Fruit fly (Drosophila melanogaster) whole organism, larva: Measurements from ENCODE around the gene Xe7.

Source experiments
- noc ChIP-seq: fragments of 200-800 bp; sonication (Bioruptor generic); optimal IDR thresholded peaks from 3 replicates; lab custom pipeline; 2019; ENCODE audit warnings: missing biosample characterization, mild to moderate bottlenecking, missing genetic modification characterization, moderate library complexity

Xe7 gene

DNA sequence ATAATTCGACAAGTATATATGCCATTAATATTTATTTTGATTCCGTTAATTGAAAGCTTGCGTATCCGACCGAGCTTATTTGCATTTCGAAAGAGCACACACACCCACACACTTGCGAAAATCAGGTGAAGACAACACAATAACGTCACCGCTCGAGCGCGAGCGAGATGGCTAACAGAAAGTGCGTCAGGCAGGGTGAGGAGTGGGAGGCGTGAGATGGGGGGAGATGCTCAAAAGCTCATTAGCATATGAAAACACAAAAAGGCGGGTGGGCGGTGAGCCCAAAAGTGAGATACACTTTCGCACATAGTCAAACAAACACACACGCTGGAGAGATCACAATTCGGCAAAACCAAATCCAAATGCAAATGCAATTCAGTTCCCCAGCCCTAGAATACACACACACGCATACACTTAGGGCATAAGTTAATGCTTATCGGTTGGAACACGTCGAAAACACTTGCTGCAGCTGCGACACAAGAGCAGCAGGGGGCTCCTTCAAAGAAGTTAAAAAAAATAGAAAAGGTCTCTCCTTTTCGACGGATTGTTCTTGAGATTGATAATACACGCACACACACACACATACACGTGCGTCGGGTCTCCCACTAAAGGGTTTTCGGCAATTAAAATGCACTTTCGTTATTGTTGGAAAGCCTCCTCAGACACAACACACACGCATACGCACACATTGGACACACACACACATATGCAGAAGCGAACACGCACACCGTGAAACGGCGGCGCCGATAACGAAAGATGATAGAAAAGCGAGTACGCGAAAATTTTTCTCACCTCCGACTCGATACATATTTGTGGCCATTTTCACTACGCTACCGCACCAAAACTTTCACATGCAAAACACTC is 21.2 kb downstream of the Xe7 start:
- peak; percentile 24 for TF ChIP-seq noc (tag; lab: Kevin White, UChicago)

dm6 chr3R:5643421-5643820 is 25.7 kb downstream of the Xe7 start:
- TF ChIP-seq noc (tag; lab: Kevin White, UChicago), result no peak

DNA sequence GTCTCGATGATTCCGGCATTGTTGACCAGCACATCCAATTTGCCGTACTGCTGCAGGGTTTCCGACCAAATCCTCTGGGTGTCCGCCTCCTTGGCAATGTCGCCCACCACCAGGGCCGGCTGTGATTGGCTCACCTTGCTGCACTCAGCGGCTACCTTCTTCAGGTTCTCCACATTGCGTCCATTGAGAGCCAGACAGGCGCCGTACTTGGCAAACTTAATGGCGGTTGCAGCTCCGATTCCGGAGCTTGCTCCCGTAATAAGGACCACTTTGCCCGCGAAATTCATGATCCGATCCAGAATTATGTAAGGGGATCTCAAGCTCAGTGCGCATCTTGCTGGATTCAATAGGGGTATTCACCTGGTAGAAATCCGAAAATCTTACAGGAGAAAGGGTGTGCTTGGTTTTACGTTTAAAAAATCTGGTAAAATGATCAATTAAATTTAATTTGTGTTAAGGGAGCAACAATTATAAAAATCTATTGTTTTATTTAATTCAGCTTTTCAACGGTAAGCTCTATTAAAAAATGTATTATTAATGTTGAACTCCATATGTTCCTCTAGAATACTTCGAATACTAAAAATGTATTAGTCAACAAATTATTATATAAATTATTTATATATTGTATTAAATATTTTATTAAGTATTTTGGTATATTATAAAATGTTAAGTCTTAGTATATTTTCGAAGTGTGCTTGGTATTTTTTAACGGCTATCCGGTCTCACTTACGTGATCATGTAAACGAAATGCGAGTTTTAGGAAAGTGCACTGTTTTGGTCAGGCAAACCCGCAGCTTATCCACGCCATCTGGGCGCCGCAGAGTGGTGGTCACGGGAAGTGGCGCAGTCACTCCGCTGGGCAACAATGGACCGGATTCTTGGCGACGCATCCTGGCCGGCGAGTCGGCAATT is 32.4 kb downstream of the Xe7 start, which contains the start of the genes CG31548 and CG12170:
Gene CG31548 (minus strand): TSS at position 334 of the 912 bp plus-strand sequence.
Gene CG12170 (plus strand): TSS at position 716 of the 912 bp plus-strand sequence.
- peak; percentile 7 for TF ChIP-seq noc (tag; lab: Kevin White, UChicago)

- no peak for TF ChIP-seq noc (tag; lab: Kevin White, UChicago)
Measured at dm6 chr3R:5635524-5635923, 33.6 kb downstream of the Xe7 start, which contains the start of gene CG31546. CG31546 (minus strand) TSS chr3R:5635624.

DNA sequence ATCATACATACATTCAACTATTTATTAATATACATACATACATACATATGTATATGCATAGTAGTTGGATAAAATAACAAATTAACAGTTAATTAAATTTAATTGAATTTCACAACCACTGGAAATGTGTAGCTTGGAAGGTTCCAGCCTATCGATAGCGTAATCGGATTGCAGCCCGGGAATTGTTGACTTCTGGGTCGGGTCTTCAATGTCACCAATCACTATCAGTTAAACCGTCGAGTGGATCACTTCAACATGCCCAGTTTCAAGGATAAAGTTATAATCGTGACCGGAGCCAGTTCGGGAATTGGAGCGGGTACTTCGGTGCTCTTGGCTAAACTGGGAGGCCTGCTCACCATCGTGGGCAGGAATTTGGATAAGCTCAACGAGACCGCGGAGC is 35.7 kb downstream of the Xe7 start, which contains the start of gene CG12171:
Gene CG12171 (plus strand): TSS at position 191 of the 400 bp plus-strand sequence.
- TF ChIP-seq noc (tag; lab: Kevin White, UChicago), result peak; percentile 18

dm6 chr3R:5632182-5632581 is 37.0 kb downstream of the Xe7 start, which contains the start of gene CG31549:
CG31549 (plus strand) TSS chr3R:5632192.
- no peak for TF ChIP-seq noc (tag; lab: Kevin White, UChicago)

- no peak for TF ChIP-seq noc (tag; lab: Kevin White, UChicago)
Measured at dm6 chr3R:5627552-5627951, 41.6 kb downstream of the Xe7 start, which contains the start of gene CG31551. CG31551 (plus strand) TSS chr3R:5627852.

DNA sequence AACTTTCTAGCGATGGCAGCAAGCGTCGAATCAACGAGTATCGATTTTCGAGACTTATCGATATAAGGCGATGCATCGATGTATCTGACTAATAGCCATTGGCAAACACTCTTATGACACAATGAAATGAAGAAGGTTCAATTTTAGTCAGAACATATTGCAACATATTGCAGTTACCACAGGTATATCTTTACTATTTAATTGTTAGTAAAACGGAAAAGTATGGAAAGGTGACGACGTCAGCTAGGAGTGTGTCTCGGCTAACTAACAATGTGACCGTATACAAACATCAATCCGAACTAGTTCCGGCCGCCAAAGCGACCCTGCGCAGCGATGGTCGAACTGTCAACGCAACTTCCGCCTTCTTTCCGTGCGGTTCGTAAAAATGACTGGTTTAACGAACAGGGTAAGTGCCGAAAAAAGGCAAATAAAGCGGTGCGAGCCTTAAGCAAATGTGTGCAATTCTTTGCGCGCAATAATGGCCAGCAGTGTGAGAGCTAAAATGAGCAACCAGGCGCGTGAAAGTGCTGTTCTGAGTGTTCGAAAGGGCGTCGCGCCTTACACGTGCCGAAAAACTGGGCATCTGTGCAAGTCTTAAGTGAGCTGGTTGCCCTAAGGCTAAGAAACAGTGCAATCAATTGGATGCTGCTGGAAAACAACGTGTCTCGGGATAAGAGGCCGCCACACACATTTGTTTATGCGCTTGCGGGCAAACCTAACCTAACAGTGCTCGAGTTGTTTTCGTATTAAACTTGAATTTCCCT is 44.8 kb downstream of the Xe7 start, which contains the start of the genes Dph4, Spec2 and RpL13A:
Gene Dph4 (minus strand): TSS at position 11 of the 764 bp plus-strand sequence.
Gene Spec2 (minus strand): TSS at position 11 of the 764 bp plus-strand sequence.
Gene RpL13A (plus strand): TSS at position 360 of the 764 bp plus-strand sequence.
- TF ChIP-seq noc (tag; lab: Kevin White, UChicago), result peak; percentile 80

- peak; percentile 46 for TF ChIP-seq noc (tag; lab: Kevin White, UChicago)
Measured at dm6 chr3R:5622985-5623630, 46.0 kb downstream of the Xe7 start.

- no peak for TF ChIP-seq noc (tag; lab: Kevin White, UChicago)
Measured at dm6 chr3R:5622406-5622752, 46.8 kb downstream of the Xe7 start.

DNA sequence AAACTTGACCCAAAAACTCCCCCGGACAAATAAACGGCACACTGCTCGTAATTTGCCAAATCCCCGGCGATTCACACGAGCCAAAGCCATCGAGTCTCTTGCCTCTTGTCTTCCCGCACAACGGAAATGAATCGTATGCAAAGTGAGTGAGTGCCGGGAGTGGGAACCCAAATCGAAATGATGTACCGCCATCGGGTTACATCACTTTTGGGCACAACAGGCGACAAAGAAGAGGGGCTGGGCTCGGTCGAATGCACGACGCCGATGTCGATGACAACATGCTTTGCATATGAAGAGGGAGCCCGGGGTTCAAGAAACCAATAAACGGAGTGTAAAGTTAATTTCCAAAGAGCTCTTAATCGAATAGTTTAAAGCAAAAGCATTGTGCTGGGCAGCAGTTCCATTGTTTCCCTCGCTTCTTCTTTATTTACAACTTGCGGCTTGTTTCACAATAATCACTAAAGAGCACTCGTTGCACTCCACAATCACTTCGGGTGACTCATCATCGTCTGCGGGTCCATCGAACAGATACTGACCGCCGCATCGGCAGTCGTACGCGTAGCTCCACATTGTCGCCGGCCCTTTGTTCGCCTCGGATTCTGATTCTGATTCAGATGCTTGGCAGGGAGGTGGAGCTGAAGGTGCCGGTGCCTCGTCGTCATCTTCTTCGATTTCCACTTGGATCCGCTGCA is 47.3 kb downstream of the Xe7 start:
- TF ChIP-seq noc (tag; lab: Kevin White, UChicago), result no peak

- TF ChIP-seq noc (tag; lab: Kevin White, UChicago), result peak; percentile 76
Measured at dm6 chr3R:5620387-5620956, 48.7 kb downstream of the Xe7 start.

dm6 chr3R:5617923-5618623 is 51.1 kb downstream of the Xe7 start:
- TF ChIP-seq noc (tag; lab: Kevin White, UChicago), result no peak
